Worm (Caenorhabditis elegans): ENCODE measurements around the gene symk-1.
"Not testable (repeated sequence)": the region's sequence is repeated elsewhere in the genome, so short reads cannot be mapped to it uniquely, and the experiment has no call there.

The symk-1 gene

ce11 chrV:8569841-8570361, at the start of gene symk-1, which contains the start of gene F25G6.9:
symk-1 (plus strand) TSS chrV:8570311.
F25G6.9 (minus strand) TSS chrV:8570000.
- peak; percentile 70 for TF ChIP-seq W03F9.2 (tag; optimal IDR thresholded peaks at IDR 0.05)
- TF ChIP-seq him-1 (tag; optimal IDR thresholded peaks at IDR 0.05) = no peak

ce11 chrV:8520846-8521553, 49.1 kb upstream of the symk-1 start, which contains the start of the genes F45F2.11 and otpl-7:
F45F2.11 (minus strand) TSS chrV:8520896.
otpl-7 (plus strand) TSS chrV:8521503.
- TF ChIP-seq W03F9.2 (tag; optimal IDR thresholded peaks at IDR 0.05) (no peak), dao-5 (tag; optimal IDR thresholded peaks at IDR 0.05) (no peak), him-1 (tag; optimal IDR thresholded peaks at IDR 0.05) (no peak)

- TF ChIP-seq him-1 (tag; optimal IDR thresholded peaks at IDR 0.05) (no peak), W03F9.2 (tag; optimal IDR thresholded peaks at IDR 0.05) (no peak), dao-5 (tag; optimal IDR thresholded peaks at IDR 0.05) (no peak)
Observed at ce11 chrV:8525774-8526173, 44.3 kb upstream of the symk-1 start, which contains the start of gene otpl-6. otpl-6 (plus strand) TSS chrV:8526074.

ce11 chrV:8529219-8529618, 40.9 kb upstream of the symk-1 start, which contains the start of gene otpl-5:
otpl-5 (plus strand) TSS chrV:8529519.
- TF ChIP-seq dao-5 (tag; optimal IDR thresholded peaks at IDR 0.05) (no peak), W03F9.2 (tag; optimal IDR thresholded peaks at IDR 0.05) (no peak), him-1 (tag; optimal IDR thresholded peaks at IDR 0.05) (no peak)

- not testable (repeated sequence) for TF ChIP-seq W03F9.2, dao-5, him-1 (tag; optimal IDR thresholded peaks at IDR 0.05)
Observed at ce11 chrV:8533067-8533466, 37.0 kb upstream of the symk-1 start, which contains the start of the genes his-8 and his-7. his-8 (minus strand) TSS chrV:8533086. his-7 (plus strand) TSS chrV:8533379.

- TF ChIP-seq dao-5 (tag; optimal IDR thresholded peaks at IDR 0.05) (no peak), him-1 (tag; optimal IDR thresholded peaks at IDR 0.05) (no peak), W03F9.2 (tag; optimal IDR thresholded peaks at IDR 0.05) (no peak)
Observed at ce11 chrV:8533916-8534315, 36.2 kb upstream of the symk-1 start.

- TF ChIP-seq W03F9.2, him-1, dao-5 (tag; optimal IDR thresholded peaks at IDR 0.05): not testable (repeated sequence)
Observed at ce11 chrV:8534534-8535283, 35.4 kb upstream of the symk-1 start, which contains the start of the genes his-6 and his-5. his-6 (minus strand) TSS chrV:8534977. his-5 (plus strand) TSS chrV:8535214.

ce11 chrV:8536213-8536612, 33.9 kb upstream of the symk-1 start, which contains the start of gene his-39:
his-39 (plus strand) TSS chrV:8536513.
- TF ChIP-seq W03F9.2 (tag; optimal IDR thresholded peaks at IDR 0.05) = no peak

ce11 chrV:8537031-8537430, 33.1 kb upstream of the symk-1 start, which contains the start of gene otpl-4:
otpl-4 (plus strand) TSS chrV:8537331.
- TF ChIP-seq W03F9.2 (tag; optimal IDR thresholded peaks at IDR 0.05) (no peak), him-1 (tag; optimal IDR thresholded peaks at IDR 0.05) (no peak), dao-5 (tag; optimal IDR thresholded peaks at IDR 0.05) (no peak)

- TF ChIP-seq dao-5 (tag; optimal IDR thresholded peaks at IDR 0.05) (no peak), him-1 (tag; optimal IDR thresholded peaks at IDR 0.05) (no peak), W03F9.2 (tag; optimal IDR thresholded peaks at IDR 0.05) (no peak)
Observed at ce11 chrV:8545531-8546224, 24.4 kb upstream of the symk-1 start, which contains the start of the genes slc-17.8 and asns-1. slc-17.8 (minus strand) TSS chrV:8545581. asns-1 (plus strand) TSS chrV:8546174.

- TF ChIP-seq W03F9.2 (tag; optimal IDR thresholded peaks at IDR 0.05) (no peak), dao-5 (tag; optimal IDR thresholded peaks at IDR 0.05) (no peak), him-1 (tag; optimal IDR thresholded peaks at IDR 0.05) (no peak)
Observed at ce11 chrV:8548989-8549388, 21.1 kb upstream of the symk-1 start, which contains the start of gene stdh-4. stdh-4 (plus strand) TSS chrV:8549289.

ce11 chrV:8552460-8552859, 17.7 kb upstream of the symk-1 start, which contains the start of gene acr-15:
acr-15 (plus strand) TSS chrV:8552695.
- TF ChIP-seq dao-5 (tag; optimal IDR thresholded peaks at IDR 0.05) = no peak
- no peak for TF ChIP-seq him-1 (tag; optimal IDR thresholded peaks at IDR 0.05)
- TF ChIP-seq W03F9.2 (tag; optimal IDR thresholded peaks at IDR 0.05) = no peak

- TF ChIP-seq W03F9.2 (tag; optimal IDR thresholded peaks at IDR 0.05) (no peak), him-1 (tag; optimal IDR thresholded peaks at IDR 0.05) (no peak), dao-5 (tag; optimal IDR thresholded peaks at IDR 0.05) (no peak)
Observed at ce11 chrV:8555955-8556354, 14.2 kb upstream of the symk-1 start.
